Worm (Caenorhabditis elegans): ENCODE results near the gene uaf-2.

ce11 chrIV:17108805-17109204, 9.8 kb downstream of the uaf-2 start:
- TF ChIP-seq him-1 (tag; optimal IDR thresholded peaks at IDR 0.05) (no peak), dao-5 (tag; optimal IDR thresholded peaks at IDR 0.05) (no peak), W03F9.2 (tag; optimal IDR thresholded peaks at IDR 0.05) (no peak)
